Worm (Caenorhabditis elegans) whole organism, late embryonic: ENCODE measurements around the gene Y105C5A.8.
"Not testable (repeated sequence)": the region's sequence is repeated elsewhere in the genome, so short reads cannot be mapped to it uniquely, and the experiment has no call there.

Experiments
- C08G9.2 ChIP-seq: sonication (generic microtip); optimal IDR thresholded peaks from 2 replicates; lab custom pipeline; 2016; ENCODE audit warnings: mild to moderate bottlenecking, missing genetic modification characterization, moderate library complexity, missing compliant biosample characterization
- F13H6.1 ChIP-seq: sonication (generic microtip); optimal IDR thresholded peaks from 2 replicates; lab custom pipeline; 2016; ENCODE audit warnings: missing genetic modification characterization, missing compliant biosample characterization
- ama-1 ChIP-seq: fragments of 150-350 bp; optimal IDR thresholded peaks from 2 replicates; lab custom pipeline; 2014
- ceh-14 ChIP-seq: sonication (generic microtip); optimal IDR thresholded peaks from 2 replicates; lab custom pipeline; 2016; ENCODE audit warnings: missing genotype, missing genetic modification characterization, missing compliant biosample characterization
- ceh-18 ChIP-seq: sonication (generic microtip); optimal IDR thresholded peaks from 2 replicates; lab custom pipeline; 2016; ENCODE audit warnings: missing genetic modification characterization, missing compliant biosample characterization
- ceh-19 ChIP-seq: fragments of 200-800 bp; sonication (Bioruptor generic); optimal IDR thresholded peaks from 2 replicates; lab custom pipeline; 2018; ENCODE audit warnings: mild to moderate bottlenecking, missing genetic modification characterization, missing compliant biosample characterization
- ceh-2 ChIP-seq: sonication (generic microtip); optimal IDR thresholded peaks from 2 replicates; lab custom pipeline; 2016; ENCODE audit warnings: missing genotype, missing genetic modification characterization, missing compliant biosample characterization
- ceh-30 ChIP-seq: fragments of 150-350 bp; optimal IDR thresholded peaks from 2 replicates; lab custom pipeline; 2014; ENCODE audit warnings: missing biosample characterization, missing genetic modification characterization
- ceh-31 ChIP-seq: sonication (generic microtip); optimal IDR thresholded peaks from 2 replicates; lab custom pipeline; 2016; ENCODE audit warnings: missing genetic modification characterization, missing compliant biosample characterization
- ceh-34 ChIP-seq: sonication (generic microtip); optimal IDR thresholded peaks from 2 replicates; lab custom pipeline; 2016; ENCODE audit warnings: mild to moderate bottlenecking, missing genetic modification characterization, missing compliant biosample characterization
- ceh-48 ChIP-seq: sonication (generic microtip); optimal IDR thresholded peaks from 2 replicates; lab custom pipeline; 2016; ENCODE audit warnings: missing genetic modification characterization, inconsistent platforms, missing compliant biosample characterization
- che-1 ChIP-seq: sonication (generic microtip); optimal IDR thresholded peaks from 2 replicates; lab custom pipeline; 2016; ENCODE audit warnings: mild to moderate bottlenecking, missing genetic modification characterization, missing compliant biosample characterization
- dve-1 ChIP-seq: sonication (generic microtip); optimal IDR thresholded peaks from 2 replicates; lab custom pipeline; 2017; ENCODE audit warnings: antibody characterized with exemption, mild to moderate bottlenecking, missing genetic modification characterization, missing compliant biosample characterization
- elt-2 ChIP-seq: sonication (generic microtip); optimal IDR thresholded peaks from 2 replicates; lab custom pipeline; 2016; ENCODE audit warnings: missing genetic modification reagents, missing genetic modification characterization, missing compliant biosample characterization
- ets-4 ChIP-seq: sonication (generic microtip); optimal IDR thresholded peaks from 2 replicates; lab custom pipeline; 2016; ENCODE audit warnings: missing genetic modification characterization, missing compliant biosample characterization
- eyg-1 ChIP-seq: sonication (generic microtip); optimal IDR thresholded peaks from 2 replicates; lab custom pipeline; 2016; ENCODE audit warnings: missing genotype, missing genetic modification characterization, missing compliant biosample characterization
- fkh-6 ChIP-seq: sonication (generic microtip); optimal IDR thresholded peaks from 2 replicates; lab custom pipeline; 2016; ENCODE audit warnings: missing genetic modification characterization, missing compliant biosample characterization
- gmeb-2 ChIP-seq: sonication (generic microtip); optimal IDR thresholded peaks from 2 replicates; lab custom pipeline; 2016; ENCODE audit warnings: missing genetic modification characterization, inconsistent platforms, missing compliant biosample characterization
- hlh-30 ChIP-seq: sonication (generic microtip); optimal IDR thresholded peaks from 2 replicates; lab custom pipeline; 2017; ENCODE audit warnings: antibody characterized with exemption, missing genetic modification characterization, missing compliant biosample characterization; ENCODE audit not compliant: insufficient read depth
- hlh-8 ChIP-seq: sonication (generic microtip); optimal IDR thresholded peaks from 2 replicates; lab custom pipeline; 2016; ENCODE audit warnings: missing genotype, missing genetic modification characterization, missing compliant biosample characterization
- mec-3 ChIP-seq: sonication (generic microtip); optimal IDR thresholded peaks from 2 replicates; lab custom pipeline; 2016; ENCODE audit warnings: borderline replicate concordance, missing genetic modification characterization, missing compliant biosample characterization
- nfya-1 ChIP-seq: sonication (generic microtip); optimal IDR thresholded peaks from 2 replicates; lab custom pipeline; 2017; ENCODE audit warnings: missing genetic modification characterization, mild to moderate bottlenecking, missing compliant biosample characterization, antibody characterized with exemption, moderate library complexity
- odd-2 ChIP-seq: sonication (generic microtip); optimal IDR thresholded peaks from 2 replicates; lab custom pipeline; 2017; ENCODE audit warnings: antibody characterized with exemption, mild to moderate bottlenecking, missing genetic modification characterization, missing compliant biosample characterization
- pag-3 ChIP-seq: sonication (generic microtip); optimal IDR thresholded peaks from 2 replicates; lab custom pipeline; 2016; ENCODE audit warnings: missing compliant biosample characterization, missing genetic modification characterization, borderline replicate concordance
- pax-1 ChIP-seq: fragments of 150-350 bp; optimal IDR thresholded peaks from 2 replicates; lab custom pipeline; 2014; ENCODE audit warnings: missing biosample characterization, missing genetic modification characterization
- pros-1 ChIP-seq: fragments of 150-350 bp; optimal IDR thresholded peaks from 2 replicates; lab custom pipeline; 2014; ENCODE audit warnings: missing biosample characterization, missing genetic modification reagents, missing genetic modification characterization
- ref-2 ChIP-seq: sonication (generic microtip); optimal IDR thresholded peaks from 2 replicates; lab custom pipeline; 2016; ENCODE audit warnings: missing genetic modification characterization, missing compliant biosample characterization
- rnt-1 ChIP-seq: sonication (generic microtip); optimal IDR thresholded peaks from 2 replicates; lab custom pipeline; 2016; ENCODE audit warnings: missing genetic modification characterization, missing compliant biosample characterization
- sdc-2 ChIP-seq: sonication (generic microtip); optimal IDR thresholded peaks from 2 replicates; lab custom pipeline; 2016; ENCODE audit warnings: missing genotype, missing genetic modification characterization, missing compliant biosample characterization
- sox-2 ChIP-seq: fragments of 200-800 bp; sonication (Bioruptor generic); IDR thresholded peaks from 2 replicates; pipeline ENCODE4 v1.3.6; 2022; ENCODE audit warnings: missing genetic modification reagents, missing genetic modification characterization, missing compliant biosample characterization
- syd-9 ChIP-seq: sonication (generic microtip); optimal IDR thresholded peaks from 2 replicates; lab custom pipeline; 2016; ENCODE audit warnings: mild to moderate bottlenecking, missing genetic modification characterization, moderate library complexity, missing compliant biosample characterization
- tbx-2 ChIP-seq: sonication (generic microtip); optimal IDR thresholded peaks from 2 replicates; lab custom pipeline; 2016; ENCODE audit warnings: missing genetic modification characterization, missing compliant biosample characterization
- unc-3 ChIP-seq, 2 experiments: fragments of 200-800 bp in 1 of 2; sonication (Bioruptor generic) in 1 of 2; sonication (generic microtip) in 1 of 2; conservative IDR thresholded peaks in 1 of 2; optimal IDR thresholded peaks in 1 of 2; 2 replicates each; pipeline versions ENCODE4 v1.3.6 to Lab custom; 2016 to 2022; ENCODE audit warnings: missing compliant biosample characterization in 2 of 2, missing genetic modification characterization in 2 of 2, missing genetic modification reagents in 1 of 2
- unc-42 ChIP-seq: sonication (generic microtip); optimal IDR thresholded peaks from 2 replicates; lab custom pipeline; 2016; ENCODE audit warnings: missing genotype, missing genetic modification characterization, missing compliant biosample characterization
- unc-55 ChIP-seq: sonication (generic microtip); optimal IDR thresholded peaks from 2 replicates; lab custom pipeline; 2017; ENCODE audit warnings: missing biosample characterization, missing genetic modification reagents, missing genetic modification characterization
- unc-86 ChIP-seq: sonication (generic microtip); optimal IDR thresholded peaks from 2 replicates; lab custom pipeline; 2016; ENCODE audit warnings: missing genetic modification characterization, missing compliant biosample characterization
- ztf-16 ChIP-seq: sonication (generic microtip); optimal IDR thresholded peaks from 2 replicates; lab custom pipeline; 2017; ENCODE audit warnings: missing genetic modification characterization, missing compliant biosample characterization

Y105C5A.8 gene

ce11 chrIV:15616971-15617370 lies at the start of gene Y105C5A.8:
Y105C5A.8 (minus strand) TSS chrIV:15617071.
- TF ChIP-seq mec-3 (no peak), hlh-8 (tag; lab: Kevin White, UChicago) (no peak), ceh-48 (no peak), F13H6.1 (tag; lab: Kevin White, UChicago) (no peak), fkh-6 (no peak), nfya-1 (no peak), gmeb-2 (no peak), rnt-1 (tag; lab: Kevin White, UChicago) (no peak)

ce11 chrIV:15658444-15658843 lies 41.6 kb upstream of the Y105C5A.8 start:
- TF ChIP-seq ceh-31 (tag; lab: Kevin White, UChicago) = no peak
- no peak for TF ChIP-seq che-1
- TF ChIP-seq pax-1 (tag; lab: Kevin White, UChicago) = no peak
- no peak for TF ChIP-seq odd-2 (tag; lab: Kevin White, UChicago)
- no peak for TF ChIP-seq ceh-2 (tag; lab: Kevin White, UChicago)
- no peak for TF ChIP-seq pag-3 (tag; lab: Kevin White, UChicago)
- TF ChIP-seq ets-4 = no peak

ce11 chrIV:15648245-15648644 lies 31.4 kb upstream of the Y105C5A.8 start:
- peak; percentile 2 for TF ChIP-seq nfya-1
- TF ChIP-seq sox-2 = no peak
- TF ChIP-seq ztf-16 (tag; lab: Kevin White, UChicago) = no peak

ce11 chrIV:15646418-15647220 lies 29.7 kb upstream of the Y105C5A.8 start, which contains the start of the genes Y105C5A.1268 and Y105C5A.1272:
Y105C5A.1268 (minus strand) TSS chrIV:15646468.
Y105C5A.1272 (plus strand) TSS chrIV:15646992.
- TF ChIP-seq unc-42 = peak; percentile 88
- TF ChIP-seq sdc-2 = peak; percentile 18
- TF ChIP-seq ref-2 (tag; lab: Kevin White, UChicago) = peak; percentile 37
- TF ChIP-seq elt-2 (tag; lab: Kevin White, UChicago) = peak; percentile 58
- peak; percentile 83 for TF ChIP-seq sox-2
- peak; percentile 18 for TF ChIP-seq ceh-14 (tag; lab: Kevin White, UChicago)
- peak; percentile 90 for TF ChIP-seq unc-55
- TF ChIP-seq F13H6.1 (tag; lab: Kevin White, UChicago) = peak; percentile 2
- TF ChIP-seq ceh-34 (tag; lab: Kevin White, UChicago) = peak; percentile 53
- peak; percentile 52 for TF ChIP-seq ceh-2 (tag; lab: Kevin White, UChicago)
- TF ChIP-seq pax-1 (tag; lab: Kevin White, UChicago) = peak; percentile 73
- TF ChIP-seq dve-1 (tag; lab: Kevin White, UChicago) = peak; percentile 71
- peak; percentile 12 for TF ChIP-seq syd-9
- peak; percentile 82 for TF ChIP-seq ceh-31 (tag; lab: Kevin White, UChicago)
- peak; percentile 17 for TF ChIP-seq ets-4
- TF ChIP-seq ama-1 (lab: Kevin White, UChicago) = peak; percentile 39
- peak; percentile 85 for TF ChIP-seq tbx-2 (tag; lab: Kevin White, UChicago)
- TF ChIP-seq eyg-1 (tag; lab: Kevin White, UChicago) = peak; percentile 21
- TF ChIP-seq ceh-30 = peak; percentile 33
- peak; percentile 2 for TF ChIP-seq rnt-1 (tag; lab: Kevin White, UChicago)
- TF ChIP-seq nfya-1 = peak; percentile 83
- TF ChIP-seq unc-3 (GFP tag; conservative IDR thresholded peaks at IDR 0.05; lab: Robert Waterston, UW) = not testable (repeated sequence)
- TF ChIP-seq unc-3 (tag; optimal IDR thresholded peaks at IDR 0.05; lab: Kevin White, UChicago) = peak; percentile 0
- TF ChIP-seq ceh-18 (tag; lab: Kevin White, UChicago) = peak; percentile 71
- peak; percentile 20 for TF ChIP-seq ceh-19 (GFP tag; lab: Kevin White, UChicago)
- TF ChIP-seq pros-1 (tag; lab: Kevin White, UChicago) = peak; percentile 78
- TF ChIP-seq hlh-30 (tag; lab: Kevin White, UChicago) = peak; percentile 79
- peak; percentile 16 for TF ChIP-seq C08G9.2 (tag; lab: Kevin White, UChicago)
- peak; percentile 44 for TF ChIP-seq unc-86
